Fruit fly (Drosophila melanogaster) whole organism, wandering third instar larva: ENCODE measurements around the gene MFS9.

Experiments used
- Abd-B ChIP-seq: fragments of >200 bp; optimal IDR thresholded peaks from 2 replicates; lab custom pipeline; 2017; ENCODE audit warnings: missing biosample characterization, missing genetic modification characterization
- CG9705 ChIP-seq: fragments of 200-800 bp; sonication (Bioruptor generic); optimal IDR thresholded peaks from 2 replicates; lab custom pipeline; 2018; ENCODE audit warnings: missing biosample characterization, mild to moderate bottlenecking, missing genetic modification characterization
- Dfd ChIP-seq: fragments of >200 bp; optimal IDR thresholded peaks from 2 replicates; lab custom pipeline; 2017; ENCODE audit warnings: missing biosample characterization, missing genetic modification characterization
- Hnf4 ChIP-seq: fragments of 200-800 bp; sonication (Bioruptor generic); optimal IDR thresholded peaks from 2 replicates; lab custom pipeline; 2016; ENCODE audit warnings: missing biosample characterization, mild to moderate bottlenecking, missing genetic modification characterization
- Myc ChIP-seq: fragments of >200 bp; optimal IDR thresholded peaks from 2 replicates; lab custom pipeline; 2017
- br ChIP-seq: fragments of 200-800 bp; sonication (Bioruptor generic); optimal IDR thresholded peaks from 2 replicates; lab custom pipeline; 2016; ENCODE audit warnings: missing biosample characterization, missing genetic modification characterization
- dsf ChIP-seq: sonication (Bioruptor generic); optimal IDR thresholded peaks from 2 replicates; lab custom pipeline; 2016; ENCODE audit warnings: missing biosample characterization, missing genetic modification characterization, borderline replicate concordance
- h ChIP-seq: fragments of 200-800 bp; sonication (Bioruptor generic); optimal IDR thresholded peaks from 3 replicates; lab custom pipeline; 2016; ENCODE audit warnings: missing biosample characterization, mild to moderate bottlenecking, missing genetic modification characterization

DNA sequence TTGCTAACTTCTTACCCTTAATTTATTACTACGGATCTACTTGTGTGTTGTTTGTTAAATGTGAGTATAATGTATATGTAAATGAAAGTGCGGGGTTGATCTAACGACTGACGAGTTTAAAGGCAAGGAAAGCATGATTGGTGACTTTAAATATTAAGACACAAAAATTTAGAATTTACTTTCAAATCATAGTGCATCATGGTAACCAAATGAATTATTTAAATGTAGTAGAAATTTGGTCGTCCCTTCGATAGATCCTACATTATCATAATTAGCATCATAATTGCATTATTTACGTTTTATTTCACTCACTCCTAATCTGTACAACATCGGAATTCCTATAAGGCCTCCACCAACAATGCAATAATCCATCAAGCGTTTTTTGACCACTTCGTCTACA lies 10.9 kb downstream of the MFS9 start, which contains the start of gene Dic2:
- TF ChIP-seq br (GFP tag; lab: Kevin White, UChicago) (no peak), CG9705 (GFP tag; lab: Kevin White, UChicago) (no peak), dsf (GFP tag; lab: Kevin White, UChicago) (no peak), Abd-B (no peak), Myc (lab: Kevin White, UChicago) (no peak), h (no peak), Hnf4 (GFP tag; lab: Kevin White, UChicago) (no peak), Dfd (no peak)
